Fruit fly (Drosophila melanogaster) whole organism, adult: Measurements from ENCODE around the gene CG5885.

Source experiments
- CG12768 ChIP-seq: fragments of 200-800 bp; sonication (Bioruptor generic); optimal IDR thresholded peaks from 2 replicates; lab custom pipeline; 2017; ENCODE audit warnings: missing biosample characterization, missing genetic modification characterization, mild to moderate bottlenecking, moderate library complexity, missing genetic modification reagents
- CG14711 ChIP-seq: fragments of 200-800 bp; sonication (Bioruptor generic); optimal IDR thresholded peaks from 2 replicates; lab custom pipeline; 2018; ENCODE audit warnings: missing biosample characterization, mild to moderate bottlenecking, missing genetic modification characterization, moderate library complexity
- CG1620 ChIP-seq: fragments of 200-800 bp; sonication (Bioruptor generic); optimal IDR thresholded peaks from 2 replicates; lab custom pipeline; 2016; ENCODE audit warnings: missing biosample characterization, missing genetic modification characterization
- CG7101 ChIP-seq: fragments of 200-800 bp; sonication (Bioruptor generic); optimal IDR thresholded peaks from 2 replicates; lab custom pipeline; 2018; ENCODE audit warnings: missing biosample characterization, mild to moderate bottlenecking, missing genetic modification characterization, moderate library complexity
- Clk ChIP-seq: fragments of 200-800 bp; sonication (Bioruptor generic); optimal IDR thresholded peaks from 2 replicates; lab custom pipeline; 2017; ENCODE audit warnings: missing biosample characterization, missing genetic modification characterization
- Hr96 ChIP-seq: fragments of 200-800 bp; sonication (Bioruptor generic); optimal IDR thresholded peaks from 2 replicates; lab custom pipeline; 2016; ENCODE audit warnings: missing biosample characterization, missing genetic modification characterization
- cic ChIP-seq: fragments of 200-800 bp; sonication (Bioruptor generic); optimal IDR thresholded peaks from 2 replicates; lab custom pipeline; 2017; ENCODE audit warnings: missing biosample characterization, mild to moderate bottlenecking, missing genetic modification characterization, moderate library complexity
- kay ChIP-seq: fragments of 200-800 bp; sonication (Bioruptor generic); peaks from one replicate; lab custom pipeline; 2016; ENCODE audit warnings: missing biosample characterization, missing genetic modification characterization, borderline replicate concordance
- pad ChIP-seq: fragments of 200-800 bp; sonication (Bioruptor generic); optimal IDR thresholded peaks from 3 replicates; lab custom pipeline; 2017; ENCODE audit warnings: missing biosample characterization, missing genetic modification characterization, mild to moderate bottlenecking, moderate library complexity, missing genetic modification reagents
- tj ChIP-seq: fragments of 200-800 bp; sonication (Bioruptor generic); optimal IDR thresholded peaks from 3 replicates; lab custom pipeline; 2017; ENCODE audit warnings: missing biosample characterization, mild to moderate bottlenecking, missing genetic modification characterization, moderate library complexity
- toe ChIP-seq: fragments of 200-800 bp; sonication (Bioruptor generic); optimal IDR thresholded peaks from 2 replicates; lab custom pipeline; 2016; ENCODE audit warnings: missing biosample characterization, missing genetic modification characterization

DNA sequence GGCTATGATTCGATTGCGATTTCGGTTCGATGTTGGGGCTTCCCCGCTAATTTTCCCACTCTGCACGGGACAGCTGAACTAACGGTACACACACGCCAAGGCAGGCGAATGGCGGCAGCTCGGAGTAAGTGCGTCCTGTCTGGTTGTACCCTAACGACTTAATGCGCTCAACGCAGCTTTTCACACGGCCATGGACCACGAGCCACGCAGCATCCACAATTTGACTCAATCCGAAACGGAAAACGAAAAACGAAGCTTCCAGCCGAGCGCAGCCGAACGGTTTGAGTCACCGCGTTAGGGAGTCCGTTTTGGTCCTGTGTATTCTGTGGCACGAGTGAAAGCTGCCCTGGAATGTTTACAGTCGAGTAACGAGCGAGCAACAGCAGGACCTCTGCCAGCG, 32.0 kb downstream of the CG5885 start, which contains the start of gene nAChRalpha6:
- TF ChIP-seq pad (GFP tag; lab: Kevin White, UChicago) (no peak), CG14711 (tag; lab: Kevin White, UChicago) (no peak), tj (no peak), kay (GFP tag; lab: Kevin White, UChicago) (no peak), Clk (GFP tag; lab: Kevin White, UChicago) (no peak), CG12768 (GFP tag; lab: Kevin White, UChicago) (no peak), CG7101 (tag; lab: Kevin White, UChicago) (no peak), toe (GFP tag; lab: Kevin White, UChicago) (no peak), CG1620 (no peak), cic (GFP tag; lab: Kevin White, UChicago) (no peak), Hr96 (GFP tag; lab: Kevin White, UChicago) (no peak)
